Worm (Caenorhabditis elegans): ENCODE measurements around the gene gly-12.

Gene gly-12

DNA sequence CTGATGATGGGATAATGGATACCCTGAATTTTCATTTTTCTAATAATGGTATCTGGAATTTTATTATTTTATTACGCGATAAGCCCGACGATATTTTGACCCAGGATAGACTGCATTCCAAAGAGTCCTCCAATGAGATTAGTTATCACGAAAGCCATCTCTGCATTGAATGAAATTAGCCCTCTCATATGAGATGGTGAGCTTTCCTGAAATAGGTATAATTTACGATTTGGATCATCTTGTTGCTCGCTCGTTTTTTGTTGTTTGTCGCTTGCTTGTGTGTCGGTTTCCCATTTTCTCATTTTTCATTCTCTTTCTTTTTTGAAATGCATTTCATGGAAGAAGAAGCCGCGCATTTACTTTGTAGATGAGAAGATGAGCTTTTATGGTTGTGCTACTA, 5.9 kb downstream of the gly-12 start:
- TF ChIP-seq eor-1 (tag; optimal IDR thresholded peaks at IDR 0.05) = no peak
- peak; percentile 28 for TF ChIP-seq lin-39 (tag; optimal IDR thresholded peaks at IDR 0.05)
- TF ChIP-seq egl-5 (tag; optimal IDR thresholded peaks at IDR 0.05) = peak; percentile 44
- TF ChIP-seq nhr-12 (tag; optimal IDR thresholded peaks at IDR 0.05) = no peak
- TF ChIP-seq nfya-1 (tag; optimal IDR thresholded peaks at IDR 0.05; ENCODE audit: insufficient read depth) = no peak

- TF ChIP-seq ztf-11 (tag; optimal IDR thresholded peaks at IDR 0.05) (no peak), lin-15B (tag; optimal IDR thresholded peaks at IDR 0.05) (no peak), snpc-4 (tag; optimal IDR thresholded peaks at IDR 0.05) (no peak), aly-2 (tag; optimal IDR thresholded peaks at IDR 0.05) (no peak), nhr-43 (tag; optimal IDR thresholded peaks at IDR 0.05; ENCODE audit: poor library complexity, severe bottlenecking) (no peak), nhr-67 (tag; optimal IDR thresholded peaks at IDR 0.05) (no peak), ceh-16 (tag; optimal IDR thresholded peaks at IDR 0.05) (no peak), unc-39 (tag; optimal IDR thresholded peaks at IDR 0.05) (no peak), ZK546.5 (tag; optimal IDR thresholded peaks at IDR 0.05) (no peak), tbx-2 (tag; optimal IDR thresholded peaks at IDR 0.05) (no peak), nhr-25 (tag; optimal IDR thresholded peaks at IDR 0.05) (no peak), zag-1 (tag; optimal IDR thresholded peaks at IDR 0.05) (no peak), fkh-2 (tag; optimal IDR thresholded peaks at IDR 0.05) (no peak), R02D3.7 (tag; optimal IDR thresholded peaks at IDR 0.05) (no peak), pqm-1 (tag; optimal IDR thresholded peaks at IDR 0.05) (no peak), skn-1 (tag; optimal IDR thresholded peaks at IDR 0.05) (no peak), sea-2 (GFP tag; optimal IDR thresholded peaks at IDR 0.05) (no peak), nhr-12 (tag; optimal IDR thresholded peaks at IDR 0.05) (no peak), nhr-77 (tag; optimal IDR thresholded peaks at IDR 0.05) (no peak), unc-62 (GFP tag; optimal IDR thresholded peaks at IDR 0.05) (no peak)
These were observed 7.4 kb downstream of the gly-12 start, which contains the start of gene F48E3.2 for ce11 chrX:7493020-7493419. F48E3.2 (minus strand) TSS chrX:7493120.

DNA sequence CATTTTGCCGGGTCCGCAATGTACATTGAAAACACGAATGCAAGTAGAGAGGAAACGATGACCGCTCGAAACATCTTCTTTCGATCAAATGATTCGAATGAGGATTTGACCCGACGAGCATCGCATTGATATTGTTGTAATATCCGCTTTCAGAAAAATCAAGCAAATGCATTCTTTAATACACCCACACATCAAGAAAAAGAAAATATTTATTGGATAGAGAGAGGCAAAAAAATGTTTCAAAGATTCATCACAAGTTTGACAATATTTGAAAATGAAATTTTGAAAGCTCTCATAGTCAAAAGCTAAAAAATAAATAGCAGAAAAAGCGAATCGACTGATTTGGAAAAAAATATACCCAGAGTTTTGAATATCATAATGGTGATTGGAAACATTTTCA, 9.8 kb downstream of the gly-12 start, which contains the start of gene try-14:
try-14 (minus strand) TSS at position 101 of the 400 bp plus-strand sequence.
- TF ChIP-seq ztf-4 (tag; optimal IDR thresholded peaks at IDR 0.05) (no peak), nhr-12 (tag; optimal IDR thresholded peaks at IDR 0.05) (no peak), aly-2 (tag; optimal IDR thresholded peaks at IDR 0.05) (no peak)

- TF ChIP-seq hmg-11 (tag; optimal IDR thresholded peaks at IDR 0.05) (peak; percentile 87), unc-39 (tag; optimal IDR thresholded peaks at IDR 0.05) (no peak), egl-5 (tag; optimal IDR thresholded peaks at IDR 0.05) (peak; percentile 40), fkh-10 (GFP tag; optimal IDR thresholded peaks at IDR 0.05) (peak; percentile 81), fkh-2 (tag; optimal IDR thresholded peaks at IDR 0.05) (no peak), nhr-77 (tag; optimal IDR thresholded peaks at IDR 0.05) (peak; percentile 43), aly-2 (tag; optimal IDR thresholded peaks at IDR 0.05) (no peak), nfya-1 (tag; optimal IDR thresholded peaks at IDR 0.05; ENCODE audit: insufficient read depth) (peak; percentile 92), nhr-28 (tag; optimal IDR thresholded peaks at IDR 0.05) (no peak), tbx-2 (tag; optimal IDR thresholded peaks at IDR 0.05) (peak; percentile 83), ztf-11 (tag; optimal IDR thresholded peaks at IDR 0.05) (no peak), nhr-23 (tag; optimal IDR thresholded peaks at IDR 0.05) (peak; percentile 91), lin-15B (tag; optimal IDR thresholded peaks at IDR 0.05) (peak; percentile 85), lin-39 (tag; optimal IDR thresholded peaks at IDR 0.05) (peak; percentile 90), elt-2 (tag; optimal IDR thresholded peaks at IDR 0.05) (peak; percentile 81), R02D3.7 (tag; optimal IDR thresholded peaks at IDR 0.05) (peak; percentile 56), unc-62 (GFP tag; optimal IDR thresholded peaks at IDR 0.05) (no peak), skn-1 (tag; optimal IDR thresholded peaks at IDR 0.05) (peak; percentile 72), nhr-43 (tag; optimal IDR thresholded peaks at IDR 0.05; ENCODE audit: poor library complexity, severe bottlenecking) (peak; percentile 74), ztf-4 (tag; optimal IDR thresholded peaks at IDR 0.05) (no peak), elt-1 (tag; optimal IDR thresholded peaks at IDR 0.05) (peak; percentile 45), mml-1 (tag; optimal IDR thresholded peaks at IDR 0.05) (no peak), nhr-25 (tag; optimal IDR thresholded peaks at IDR 0.05) (peak; percentile 63), ceh-16 (tag; optimal IDR thresholded peaks at IDR 0.05) (no peak), jun-1 (tag; optimal IDR thresholded peaks at IDR 0.05) (peak; percentile 39), sea-2 (GFP tag; optimal IDR thresholded peaks at IDR 0.05) (no peak), elt-3 (tag; optimal IDR thresholded peaks at IDR 0.05) (no peak), nhr-11 (tag; optimal IDR thresholded peaks at IDR 0.05) (peak; percentile 51), fos-1 (tag; optimal IDR thresholded peaks at IDR 0.05) (peak; percentile 60), zag-1 (tag; optimal IDR thresholded peaks at IDR 0.05) (no peak), ceh-28 (tag; optimal IDR thresholded peaks at IDR 0.05) (peak; percentile 92), snpc-4 (tag; optimal IDR thresholded peaks at IDR 0.05) (peak; percentile 93), pha-4 (tag; optimal IDR thresholded peaks at IDR 0.05) (peak; percentile 92), mdl-1 (tag; optimal IDR thresholded peaks at IDR 0.05) (peak; percentile 71), pqm-1 (tag; optimal IDR thresholded peaks at IDR 0.05) (peak; percentile 59), ceh-82 (tag; optimal IDR thresholded peaks at IDR 0.05) (peak; percentile 86), nhr-67 (tag; optimal IDR thresholded peaks at IDR 0.05) (no peak), lsy-12 (tag; optimal IDR thresholded peaks at IDR 0.05) (peak; percentile 80), egl-27 (tag; optimal IDR thresholded peaks at IDR 0.05) (no peak)
These were observed 15.3 kb downstream of the gly-12 start, which contains the start of gene uggt-1 for ce11 chrX:7500970-7501369. uggt-1 (minus strand) TSS chrX:7500982.

Measured in whole organism, L3 larva.